Fruit fly (Drosophila melanogaster) whole organism, embryonic: ENCODE measurements around the gene armi.

Source experiments
- B-H1 ChIP-seq: fragments of 200-800 bp; sonication (Bioruptor generic); IDR thresholded peaks from 3 replicates; pipeline ENCODE4 v1.3.6; 2022; ENCODE audit warnings: missing biosample characterization, missing genetic modification characterization
- CG10267 ChIP-seq: fragments of 200-800 bp; sonication (Bioruptor generic); optimal IDR thresholded peaks from 2 replicates; lab custom pipeline; 2018; ENCODE audit warnings: missing biosample characterization, mild to moderate bottlenecking, missing genetic modification characterization, moderate library complexity
- CG1233 ChIP-seq: fragments of 200-800 bp; sonication (Bioruptor generic); optimal IDR thresholded peaks from 4 replicates; lab custom pipeline; 2018; ENCODE audit warnings: missing biosample characterization, mild to moderate bottlenecking, missing genetic modification characterization
- CG14860 ChIP-seq: fragments of 200-800 bp; sonication (Bioruptor generic); IDR thresholded peaks from 3 replicates; pipeline ENCODE4 v1.3.6; 2022; ENCODE audit warnings: missing biosample characterization, missing genetic modification characterization; ENCODE audit not compliant: partially characterized antibody
- CG16815 ChIP-seq: fragments of 200-800 bp; sonication (Bioruptor generic); optimal IDR thresholded peaks from 3 replicates; lab custom pipeline; 2017; ENCODE audit warnings: missing biosample characterization, mild to moderate bottlenecking, missing genetic modification characterization
- CG17568 ChIP-seq: fragments of 200-800 bp; sonication (Bioruptor generic); optimal IDR thresholded peaks from 2 replicates; lab custom pipeline; 2018; ENCODE audit warnings: missing biosample characterization, mild to moderate bottlenecking, missing genetic modification characterization, moderate library complexity
- CG17612 ChIP-seq: fragments of 200-800 bp; sonication (Bioruptor generic); IDR thresholded peaks from 2 replicates; pipeline ENCODE4 v1.3.6; 2022; ENCODE audit warnings: missing biosample characterization, missing genetic modification characterization
- CG2199 ChIP-seq: fragments of 200-800 bp; sonication (Bioruptor generic); IDR thresholded peaks from 3 replicates; pipeline ENCODE4 v1.3.6; 2022; ENCODE audit warnings: missing biosample characterization, missing genetic modification characterization
- CG31224 ChIP-seq: fragments of 200-800 bp; sonication (Bioruptor generic); IDR thresholded peaks from 2 replicates; pipeline ENCODE4 v1.3.6; 2022; ENCODE audit warnings: missing biosample characterization, missing genetic modification characterization
- CG5245 ChIP-seq: fragments of 200-800 bp; sonication (Bioruptor generic); optimal IDR thresholded peaks from 3 replicates; lab custom pipeline; 2016; ENCODE audit warnings: missing biosample characterization, missing genetic modification characterization
- CG7963 ChIP-seq: fragments of 200-800 bp; sonication (Bioruptor generic); IDR thresholded peaks from 3 replicates; pipeline ENCODE4 v1.3.6; 2022; ENCODE audit warnings: missing biosample characterization, missing genetic modification characterization; ENCODE audit not compliant: partially characterized antibody
- CG8290 ChIP-seq, 3 experiments: fragments of 200-800 bp; sonication (Bioruptor generic); optimal IDR thresholded peaks; 2 replicates each; lab custom pipeline; 2016 to 2019; ENCODE audit warnings: missing biosample characterization in 3 of 3, missing genetic modification characterization in 3 of 3, mild to moderate bottlenecking in 2 of 3, moderate library complexity in 1 of 3
- Dad ChIP-seq: fragments of 200-800 bp; sonication (Bioruptor generic); optimal IDR thresholded peaks from 3 replicates; lab custom pipeline; 2016; ENCODE audit warnings: missing biosample characterization, missing genetic modification characterization
- Dbx ChIP-seq: fragments of 200-800 bp; sonication (Bioruptor generic); IDR thresholded peaks from 3 replicates; pipeline ENCODE4 v1.3.6; 2022; ENCODE audit warnings: missing biosample characterization, missing genetic modification characterization
- Dll ChIP-seq: fragments of 200-800 bp; sonication (Bioruptor generic); IDR thresholded peaks from 4 replicates; pipeline ENCODE4 v1.3.6; 2022; ENCODE audit warnings: missing biosample characterization, missing genetic modification characterization; ENCODE audit not compliant: partially characterized antibody
- Doc3 ChIP-seq: fragments of 200-800 bp; sonication (Bioruptor generic); IDR thresholded peaks from 3 replicates; pipeline ENCODE4 v1.3.6; 2022; ENCODE audit warnings: missing biosample characterization, missing genetic modification characterization; ENCODE audit not compliant: partially characterized antibody
- E2f1 ChIP-seq: fragments of 200-800 bp; sonication (Bioruptor generic); IDR thresholded peaks from 2 replicates; pipeline ENCODE4 v1.3.6; 2022; ENCODE audit warnings: missing biosample characterization, missing genetic modification characterization
- Elba2 ChIP-seq: fragments of 200-800 bp; sonication (Bioruptor generic); optimal IDR thresholded peaks from 3 replicates; lab custom pipeline; 2016; ENCODE audit warnings: missing biosample characterization, missing genetic modification characterization
- GATAe ChIP-seq: fragments of 200-800 bp; sonication (Bioruptor generic); conservative IDR thresholded peaks from 2 replicates; pipeline ENCODE4 v1.3.6; 2022; ENCODE audit warnings: missing biosample characterization, missing genetic modification characterization
- Hand ChIP-seq: fragments of 200-800 bp; sonication (Bioruptor generic); optimal IDR thresholded peaks from 2 replicates; lab custom pipeline; 2017; ENCODE audit warnings: mild to moderate bottlenecking, missing biosample characterization, missing genetic modification reagents, missing genetic modification characterization
- Hmx ChIP-seq: fragments of 200-800 bp; sonication (Bioruptor generic); optimal IDR thresholded peaks from 2 replicates; lab custom pipeline; 2016; ENCODE audit warnings: missing biosample characterization, missing genetic modification characterization
- MBD-R2 ChIP-seq: fragments of 200-800 bp; sonication (Bioruptor generic); IDR thresholded peaks from 2 replicates; pipeline ENCODE4 v1.3.6; 2022; ENCODE audit warnings: missing biosample characterization, missing genetic modification characterization
- Sin3A ChIP-seq: fragments of >200 bp; optimal IDR thresholded peaks from 2 replicates; lab custom pipeline; 2018
- Sry-δ ChIP-seq: fragments of 200-800 bp; sonication (Bioruptor generic); optimal IDR thresholded peaks from 2 replicates; lab custom pipeline; 2016; ENCODE audit warnings: missing biosample characterization, missing genetic modification characterization
- Stat92E ChIP-seq, 3 experiments: fragments of >200 bp in 2 of 3; fragments of 200-800 bp in 1 of 3; sonication (Bioruptor generic) in 1 of 3; optimal IDR thresholded peaks; 2 replicates each; lab custom pipeline; 2017 to 2019; ENCODE audit warnings: missing biosample characterization in 3 of 3, missing genetic modification characterization in 3 of 3, mild to moderate bottlenecking in 1 of 3, moderate library complexity in 1 of 3
- Xrp1 ChIP-seq: fragments of 200-800 bp; sonication (Bioruptor generic); IDR thresholded peaks from 2 replicates; pipeline ENCODE4 v1.3.6; 2022; ENCODE audit warnings: missing biosample characterization, missing genetic modification characterization
- bowl ChIP-seq: fragments of 200-800 bp; sonication (Bioruptor generic); IDR thresholded peaks from 2 replicates; pipeline ENCODE4 v1.3.6; 2022; ENCODE audit warnings: missing biosample characterization, missing genetic modification characterization
- bsh ChIP-seq, 2 experiments: fragments of 200-800 bp; sonication (Bioruptor generic); optimal IDR thresholded peaks; 2 replicates each; lab custom pipeline; 2017 to 2018; ENCODE audit warnings: mild to moderate bottlenecking in 2 of 2, missing biosample characterization in 2 of 2, missing genetic modification characterization in 2 of 2, moderate library complexity in 1 of 2
- chinmo ChIP-seq: fragments of 200-800 bp; sonication (Bioruptor generic); IDR thresholded peaks from 4 replicates; pipeline ENCODE4 v1.3.6; 2022; ENCODE audit warnings: missing biosample characterization, missing genetic modification characterization; ENCODE audit not compliant: partially characterized antibody
- corto ChIP-seq: fragments of 200-800 bp; sonication (Bioruptor generic); optimal IDR thresholded peaks from 2 replicates; lab custom pipeline; 2016; ENCODE audit warnings: missing biosample characterization, mild to moderate bottlenecking, missing genetic modification characterization, moderate library complexity
- croc ChIP-seq: fragments of 200-800 bp; sonication (Bioruptor generic); conservative IDR thresholded peaks from 3 replicates; pipeline ENCODE4 v1.3.6; 2022; ENCODE audit warnings: missing biosample characterization, missing genetic modification characterization
- gem ChIP-seq: fragments of 200-800 bp; sonication (Bioruptor generic); optimal IDR thresholded peaks from 2 replicates; lab custom pipeline; 2019; ENCODE audit warnings: missing biosample characterization, mild to moderate bottlenecking, missing genetic modification characterization, moderate library complexity
- hb ChIP-seq: fragments of 200-800 bp; sonication (Bioruptor generic); IDR thresholded peaks from 3 replicates; pipeline ENCODE4 v1.3.6; 2022; ENCODE audit warnings: missing biosample characterization, missing genetic modification characterization; ENCODE audit not compliant: partially characterized antibody
- klu ChIP-seq: fragments of 200-800 bp; sonication (Bioruptor generic); IDR thresholded peaks from 2 replicates; pipeline ENCODE4 v1.3.6; 2022; ENCODE audit warnings: missing biosample characterization, missing genetic modification characterization
- lbe ChIP-seq: fragments of 200-800 bp; sonication (Bioruptor generic); optimal IDR thresholded peaks from 2 replicates; lab custom pipeline; 2016; ENCODE audit warnings: missing biosample characterization, mild to moderate bottlenecking, missing genetic modification characterization
- mam ChIP-seq: fragments of 200-800 bp; sonication (Bioruptor generic); optimal IDR thresholded peaks from 3 replicates; lab custom pipeline; 2016; ENCODE audit warnings: missing biosample characterization, missing genetic modification characterization
- nom ChIP-seq: fragments of 200-800 bp; sonication (Bioruptor generic); optimal IDR thresholded peaks from 2 replicates; lab custom pipeline; 2017; ENCODE audit warnings: missing biosample characterization, missing genetic modification characterization, mild to moderate bottlenecking, moderate library complexity, missing genetic modification reagents
- ranshi ChIP-seq: fragments of 200-800 bp; sonication (Bioruptor generic); IDR thresholded peaks from 2 replicates; pipeline ENCODE4 v1.3.6; 2022; ENCODE audit warnings: missing biosample characterization, missing genetic modification characterization
- sens ChIP-seq: fragments of 200-800 bp; sonication (Bioruptor generic); peaks from one replicate; lab custom pipeline; 2016; ENCODE audit warnings: missing biosample characterization, missing genetic modification characterization
- unpg ChIP-seq: fragments of 200-800 bp; sonication (Bioruptor generic); optimal IDR thresholded peaks from 3 replicates; lab custom pipeline; 2018; ENCODE audit warnings: missing biosample characterization, mild to moderate bottlenecking, missing genetic modification characterization, moderate library complexity
- zfh1 ChIP-seq: fragments of 200-800 bp; sonication (Bioruptor generic); IDR thresholded peaks from 3 replicates; pipeline ENCODE4 v1.3.6; 2022; ENCODE audit warnings: missing biosample characterization, missing genetic modification characterization

The armi gene

DNA sequence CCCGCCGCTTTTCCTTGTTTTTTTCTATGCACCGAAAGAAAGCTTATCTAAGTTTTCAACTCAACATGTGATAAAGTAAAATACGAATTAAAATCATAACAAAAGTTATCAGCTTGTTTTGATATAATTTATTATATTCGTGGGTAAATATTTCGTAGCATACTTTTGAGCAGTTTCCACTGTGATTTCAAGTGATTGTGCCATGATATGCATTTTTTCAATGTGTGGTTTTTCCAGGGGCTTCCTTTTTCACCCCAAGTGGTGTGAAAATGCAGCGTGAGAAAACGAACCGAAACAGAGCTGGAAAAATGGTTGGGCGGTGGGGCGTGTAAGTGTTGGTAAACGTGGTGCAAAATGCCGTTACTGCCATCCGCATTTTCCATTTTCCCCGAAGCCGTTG, 42.1 kb downstream of the armi start:
- TF ChIP-seq sens (peak; percentile 70), CG5245 (GFP tag; lab: Kevin White, UChicago) (no peak), CG8290 (GFP tag; optimal IDR thresholded peaks at IDR 0.05; lab: Kevin White, UChicago) (peak; percentile 63), CG8290 (tag; optimal IDR thresholded peaks at IDR 0.05; lab: Kevin White, UChicago) (peak in 1 of 2 experiments; percentile 63)
- TF ChIP-seq, all 482 proteins: peak for 2

DNA sequence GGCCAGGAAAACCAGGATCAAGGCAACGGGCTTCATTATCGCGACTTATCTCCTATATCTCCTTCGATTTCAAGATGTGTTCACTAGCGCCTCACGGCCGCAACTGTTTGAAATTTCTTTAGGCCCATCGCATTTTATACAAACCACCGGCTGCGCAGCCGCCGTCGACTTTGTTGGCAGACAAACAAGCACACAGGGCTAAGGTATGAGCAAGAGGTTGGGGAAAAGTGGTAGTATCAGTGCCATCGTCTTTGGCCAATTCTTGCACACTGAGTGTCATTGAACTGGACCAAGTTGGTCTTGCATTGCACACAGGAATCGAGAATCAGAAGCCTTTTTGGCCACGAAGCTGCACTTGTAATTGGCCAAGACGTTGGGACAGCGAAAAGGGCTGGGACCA, 51.5 kb downstream of the armi start, which contains the start of gene ImpE2:
TSS of gene ImpE2 (minus strand) at position 115 of the 400 bp plus-strand sequence.
- TF ChIP-seq CG7963 (no peak), zfh1 (no peak), CG10267 (tag; lab: Kevin White, UChicago) (no peak), Dll (GFP tag; lab: Robert Waterston, UW) (no peak), ranshi (GFP tag; lab: Robert Waterston, UW) (no peak), Dbx (no peak), B-H1 (GFP tag; lab: Robert Waterston, UW) (no peak)
- TF ChIP-seq, all 482 proteins: peak for 0

DNA sequence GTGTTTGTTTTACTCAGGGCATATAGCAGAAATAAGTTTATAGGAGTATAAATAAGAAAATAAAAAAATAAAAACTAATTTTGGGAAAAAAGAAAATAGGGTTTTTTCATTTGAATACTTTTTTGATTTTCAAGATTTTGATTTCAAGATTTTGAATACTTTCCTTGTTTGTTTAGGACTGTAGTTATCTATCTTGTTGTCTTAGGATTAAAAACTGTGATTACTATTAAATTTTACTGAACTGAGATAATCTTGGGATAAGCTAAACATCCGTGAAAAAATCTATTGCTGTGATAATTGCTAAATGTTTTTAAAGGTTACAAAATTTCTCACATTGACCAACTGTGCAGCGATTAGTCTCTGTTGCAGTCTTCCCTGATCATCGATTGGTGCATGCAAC, 51.9 kb downstream of the armi start:
- no peak for TF ChIP-seq E2f1 (GFP tag; lab: Robert Waterston, UW)
- TF ChIP-seq sens, result peak; percentile 36
- TF ChIP-seq bsh (GFP tag; optimal IDR thresholded peaks at IDR 0.05; lab: Kevin White, UChicago), result peak in 1 of 2 experiments; percentile 81

DNA sequence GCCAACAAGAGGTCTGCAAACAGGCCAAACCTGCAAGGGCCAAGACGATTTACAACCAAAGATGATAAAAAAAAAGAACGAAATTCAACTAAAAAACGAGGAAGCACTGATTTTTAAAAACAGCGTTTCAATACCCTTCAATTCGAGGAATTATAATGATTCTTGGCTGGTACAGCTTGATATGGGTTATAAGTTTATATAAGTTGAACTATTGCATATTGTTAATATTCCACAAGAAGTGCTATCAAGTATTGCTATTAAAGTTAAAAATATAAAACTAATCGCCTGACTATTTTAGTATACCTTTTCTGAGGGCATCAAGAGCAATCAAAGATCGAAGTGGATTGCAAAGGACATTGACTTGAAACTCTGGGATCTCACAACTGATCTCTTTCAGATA, 52.9 kb downstream of the armi start:
- TF ChIP-seq corto (GFP tag; lab: Kevin White, UChicago) (peak; percentile 9), unpg (GFP tag; lab: Kevin White, UChicago) (no peak), nom (GFP tag; lab: Kevin White, UChicago) (peak; percentile 17), bsh (GFP tag; optimal IDR thresholded peaks at IDR 0.05; lab: Kevin White, UChicago) (peak in 1 of 2 experiments; percentile 29), CG17568 (GFP tag; lab: Kevin White, UChicago) (no peak), lbe (GFP tag; lab: Kevin White, UChicago) (peak; percentile 77)
- TF ChIP-seq, all 482 proteins: peak for 4

DNA sequence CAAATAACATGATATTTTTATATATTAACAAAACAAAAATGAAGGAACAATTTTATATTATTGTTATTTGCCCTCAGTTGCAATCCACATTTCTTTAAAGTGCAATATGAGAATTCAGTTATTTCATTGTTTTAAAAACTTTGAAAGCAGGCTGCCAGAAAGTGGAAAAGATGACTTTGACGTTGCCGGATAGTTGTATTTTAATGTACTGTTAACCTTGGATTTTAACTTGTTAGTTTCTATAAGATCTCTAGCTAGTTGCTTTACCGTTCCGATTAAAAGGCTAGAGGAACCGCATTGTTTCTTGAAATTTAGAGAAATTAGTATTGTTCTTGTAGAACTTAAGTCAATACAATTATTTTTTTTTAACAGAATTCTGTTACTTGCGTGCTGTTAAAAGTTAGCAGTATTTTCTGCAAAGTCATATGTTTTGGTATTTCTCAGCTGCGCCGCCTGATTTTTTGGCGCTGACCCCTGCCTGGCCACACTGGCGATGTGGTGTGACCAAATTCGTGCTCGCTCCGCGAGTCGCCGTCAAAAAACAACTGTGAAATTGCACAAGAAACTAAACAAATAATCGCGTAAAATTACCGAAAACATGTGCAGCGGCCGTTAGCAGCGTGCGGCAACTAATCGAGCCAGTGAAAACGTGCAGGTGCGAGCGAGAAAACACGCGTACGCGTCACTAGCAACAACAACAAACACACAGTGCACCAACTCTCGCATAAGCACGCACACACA, 54.3 kb downstream of the armi start, which contains the start of gene Eip63E:
TSS of gene Eip63E (plus strand) at position 472 of the 741 bp plus-strand sequence.
- TF ChIP-seq Hand (GFP tag; lab: Kevin White, UChicago), result no peak
- TF ChIP-seq CG14860 (GFP tag; lab: Robert Waterston, UW), result 0 out of 3 replicates have a peak, but pooled peaks have one; percentile 33
- peak; percentile 11 for TF ChIP-seq Elba2 (GFP tag; lab: Kevin White, UChicago)
- TF ChIP-seq hb (GFP tag; lab: Robert Waterston, UW), result no peak
- no peak for TF ChIP-seq mam (GFP tag; lab: Kevin White, UChicago)
- TF ChIP-seq Hmx (GFP tag; lab: Kevin White, UChicago), result no peak
- TF ChIP-seq CG16815 (GFP tag; lab: Kevin White, UChicago), result no peak
- peak; percentile 63 for TF ChIP-seq Sin3A (lab: Kevin White, UChicago)
- TF ChIP-seq bowl (GFP tag; lab: Robert Waterston, UW), result no peak
- peak; percentile 70 for TF ChIP-seq MBD-R2 (GFP tag; lab: Robert Waterston, UW)
- no peak for TF ChIP-seq CG17612 (GFP tag; lab: Robert Waterston, UW)
- no peak for TF ChIP-seq Dad (GFP tag; lab: Kevin White, UChicago)
- no peak for TF ChIP-seq GATAe
- TF ChIP-seq Doc3 (GFP tag; lab: Robert Waterston, UW), result no peak
- peak in 1 of 3 experiments; percentile 3 for TF ChIP-seq Stat92E (GFP tag; optimal IDR thresholded peaks at IDR 0.05; lab: Kevin White, UChicago)
- no peak for TF ChIP-seq klu (GFP tag; lab: Robert Waterston, UW)
- peak; percentile 90; the same call in 2 of the 4 replicates for TF ChIP-seq chinmo (GFP tag; lab: Robert Waterston, UW)
- no peak for TF ChIP-seq CG1233
- peak; percentile 22 for TF ChIP-seq Sry-δ (GFP tag; lab: Kevin White, UChicago)
- TF ChIP-seq croc (GFP tag; lab: Robert Waterston, UW), result no peak
- TF ChIP-seq gem (tag; lab: Kevin White, UChicago), result peak; percentile 13
- no peak for TF ChIP-seq CG31224 (GFP tag; lab: Robert Waterston, UW)
- no peak for TF ChIP-seq Xrp1 (GFP tag; lab: Robert Waterston, UW)
- peak; percentile 11; the same call in 1 of the 2 replicates for TF ChIP-seq ranshi (GFP tag; lab: Robert Waterston, UW)
- 0 out of 3 replicates have a peak, but pooled peaks have one; percentile 56 for TF ChIP-seq CG2199 (GFP tag; lab: Robert Waterston, UW)
